Worm (Caenorhabditis elegans): ENCODE results near the gene tyr-2.

ce11 chrIII:13712854-13713293 is 31.1 kb upstream of the tyr-2 start:
- no peak for TF ChIP-seq elt-1 (tag; optimal IDR thresholded peaks at IDR 0.05; ENCODE audit: borderline replicate concordance, insufficient read depth)
- TF ChIP-seq mls-2 (tag; optimal IDR thresholded peaks at IDR 0.05): peak; percentile 71

All from whole organism, mixed stage, embryonic.